Worm (Caenorhabditis elegans) whole organism, young adult: ENCODE measurements around the gene fbxa-115.

Source experiments
- ama-1 ChIP-seq, 3 experiments: fragments of 150-350 bp in 1 of 3; sonication (generic microtip) in 2 of 3; optimal IDR thresholded peaks; 2 replicates each; lab custom pipeline; 2014 to 2018; ENCODE audit warnings: missing biosample characterization in 2 of 3, missing genetic modification characterization in 2 of 3, missing genetic modification reagents in 2 of 3
- zim-3 ChIP-seq: sonication (generic microtip); optimal IDR thresholded peaks from 2 replicates; lab custom pipeline; 2017; ENCODE audit warnings: mild to moderate bottlenecking, missing genetic modification characterization, moderate library complexity, missing compliant biosample characterization

DNA sequence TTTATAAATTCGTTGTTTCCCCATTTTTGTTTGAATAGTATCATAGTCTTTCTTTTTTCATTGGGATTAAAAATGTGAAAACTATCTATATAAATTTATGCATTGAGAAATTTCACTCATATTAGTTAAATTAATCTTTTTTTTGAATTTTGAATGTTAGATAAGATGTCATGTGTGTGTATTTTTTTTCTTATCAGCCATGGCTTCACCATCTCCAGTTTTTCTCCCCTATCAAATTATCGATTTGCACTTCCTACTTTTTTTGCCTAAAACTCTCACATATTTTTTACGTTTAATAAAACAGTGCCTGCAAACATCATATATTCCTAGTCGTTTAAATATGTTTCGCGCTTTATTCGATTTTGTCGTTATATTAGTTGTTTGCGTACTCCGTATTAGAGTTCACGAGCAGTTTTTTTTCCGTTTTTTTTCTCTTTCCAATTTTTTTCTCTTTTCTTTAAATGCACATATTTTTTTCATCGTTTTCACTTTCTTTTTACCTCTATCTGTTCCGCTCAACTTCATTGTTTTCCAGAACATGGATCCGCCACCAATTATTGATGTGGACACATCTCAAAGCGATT lies 44.2 kb downstream of the fbxa-115 start, which contains the start of gene Y113G7A.13:
- no peak for TF ChIP-seq zim-3 (tag; lab: Kevin White, UChicago)
- TF ChIP-seq ama-1 (optimal IDR thresholded peaks at IDR 0.05; lab: Kevin White, UChicago), result no peak
- TF ChIP-seq ama-1 (GFP tag; optimal IDR thresholded peaks at IDR 0.05; lab: Kevin White, UChicago), result no peak
